Worm (Caenorhabditis elegans): ENCODE measurements around the gene abhd-12.

The abhd-12 gene

DNA sequence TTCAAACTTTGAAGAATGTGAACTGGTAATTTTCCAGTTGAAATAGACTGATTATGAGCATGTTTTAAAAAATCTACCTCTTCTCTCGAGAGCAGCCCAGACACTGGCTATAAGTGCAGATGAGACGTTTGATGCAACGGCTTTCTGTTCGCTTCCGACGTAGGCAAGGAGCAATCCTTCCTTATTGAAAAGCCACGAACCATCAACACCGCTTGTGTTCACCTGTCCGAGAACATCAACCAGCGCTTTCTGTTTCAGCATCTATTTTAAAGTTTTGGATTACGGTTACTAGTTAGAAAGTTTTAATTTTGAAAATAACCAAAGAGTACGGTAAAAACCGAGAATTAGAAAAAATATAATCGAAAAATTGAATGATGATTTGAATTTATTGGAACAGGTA is 27.2 kb downstream of the abhd-12 start, which contains the start of gene lmtr-2:
Gene lmtr-2 (minus strand): TSS at position 261 of the 400 bp plus-strand sequence.
- no peak for TF ChIP-seq dao-5 (tag; optimal IDR thresholded peaks at IDR 0.05)
- TF ChIP-seq him-1 (tag; optimal IDR thresholded peaks at IDR 0.05), result no peak
- TF ChIP-seq W03F9.2 (tag; optimal IDR thresholded peaks at IDR 0.05), result no peak

DNA sequence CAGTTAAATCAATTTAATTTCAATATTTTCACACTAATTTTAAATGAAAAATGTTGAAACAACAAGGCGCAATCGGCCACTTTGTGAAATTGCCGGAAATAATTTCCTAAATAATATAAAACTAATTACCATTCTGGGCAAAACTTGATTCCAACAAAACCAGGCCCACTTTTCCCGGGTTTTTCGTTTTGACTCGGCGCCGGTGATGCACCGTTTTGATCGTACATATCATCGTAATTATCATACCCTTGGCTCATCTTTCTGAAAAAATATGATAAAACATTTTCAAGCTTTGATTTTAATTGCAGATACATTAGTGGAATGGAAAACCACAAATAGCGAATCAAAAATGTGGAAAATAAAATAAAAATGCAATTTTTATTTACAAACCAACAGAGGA is 28.4 kb downstream of the abhd-12 start, which contains the start of gene rpb-9:
Gene rpb-9 (minus strand): TSS at position 314 of the 400 bp plus-strand sequence.
- TF ChIP-seq W03F9.2 (tag; optimal IDR thresholded peaks at IDR 0.05), result no peak
- no peak for TF ChIP-seq him-1 (tag; optimal IDR thresholded peaks at IDR 0.05)
- TF ChIP-seq dao-5 (tag; optimal IDR thresholded peaks at IDR 0.05), result no peak

DNA sequence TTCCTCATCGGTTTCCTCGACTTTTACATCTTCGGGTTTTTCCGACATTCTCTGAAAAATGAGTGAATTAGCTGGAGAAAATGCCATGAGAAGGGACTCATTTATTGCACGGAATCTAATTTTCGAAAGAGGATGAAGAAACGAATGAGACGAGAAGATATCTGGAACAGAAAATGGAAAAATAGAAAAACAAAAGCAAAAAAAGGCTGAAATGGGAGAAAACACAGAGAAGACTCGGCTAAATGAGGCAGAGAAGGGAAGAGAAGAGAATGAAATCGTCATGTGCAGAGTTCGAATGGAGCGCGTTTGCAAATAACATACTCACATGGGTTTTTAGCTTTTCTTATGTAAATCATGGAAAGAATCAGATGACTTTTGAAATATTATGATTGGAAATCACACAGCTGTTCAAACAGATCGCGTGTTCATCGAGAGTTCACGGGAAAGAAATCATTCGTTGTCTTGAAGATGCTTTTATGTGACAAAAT is 30.3 kb downstream of the abhd-12 start, which contains the start of gene Y97E10AR.6:
Gene Y97E10AR.6 (minus strand): TSS at position 51 of the 488 bp plus-strand sequence.
- TF ChIP-seq W03F9.2 (tag; optimal IDR thresholded peaks at IDR 0.05) (peak; percentile 25), him-1 (tag; optimal IDR thresholded peaks at IDR 0.05) (no peak)

DNA sequence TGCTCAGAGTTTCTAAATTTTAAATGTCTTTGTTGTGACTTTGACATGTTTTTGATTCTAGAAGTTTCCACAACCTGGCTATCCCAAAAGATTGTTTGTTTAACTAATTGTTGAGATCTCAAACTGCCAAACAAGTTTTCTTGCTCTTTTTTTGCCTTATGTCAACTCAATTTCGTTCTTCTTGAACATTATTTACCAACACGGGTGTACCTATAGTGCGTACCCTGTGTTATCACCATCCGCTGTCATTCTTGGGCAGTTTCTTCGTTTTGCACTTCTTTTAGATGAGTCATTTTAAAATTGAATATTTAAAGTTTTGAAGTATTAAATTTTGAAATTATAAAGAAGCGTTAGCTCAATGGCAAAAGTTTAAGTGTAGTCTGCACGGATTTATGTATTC is 33.2 kb downstream of the abhd-12 start, which contains the start of gene sptl-2:
Gene sptl-2 (plus strand): TSS at position 280 of the 400 bp plus-strand sequence.
- TF ChIP-seq dao-5 (tag; optimal IDR thresholded peaks at IDR 0.05) (no peak), W03F9.2 (tag; optimal IDR thresholded peaks at IDR 0.05) (no peak), him-1 (tag; optimal IDR thresholded peaks at IDR 0.05) (no peak)

DNA sequence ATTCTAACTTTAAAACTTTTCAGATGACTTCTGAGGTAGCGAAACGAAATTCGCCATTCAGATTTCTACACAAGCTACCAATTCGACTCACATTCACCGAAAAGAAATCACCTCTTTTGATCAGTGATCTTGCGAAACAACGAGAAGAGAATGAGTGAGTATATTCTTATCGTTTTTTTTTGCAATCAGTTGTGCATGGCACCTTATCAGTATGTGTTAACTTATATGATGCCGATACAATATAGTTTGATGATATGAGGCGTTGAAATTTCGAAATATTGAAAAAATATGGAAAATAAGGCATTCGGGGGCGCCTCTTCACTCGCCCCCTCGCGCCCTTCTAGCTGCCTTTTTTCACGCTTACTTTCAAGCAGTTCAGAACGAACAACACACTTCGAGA is 34.2 kb downstream of the abhd-12 start:
- TF ChIP-seq dao-5 (tag; optimal IDR thresholded peaks at IDR 0.05) (no peak), him-1 (tag; optimal IDR thresholded peaks at IDR 0.05) (no peak), W03F9.2 (tag; optimal IDR thresholded peaks at IDR 0.05) (no peak)

DNA sequence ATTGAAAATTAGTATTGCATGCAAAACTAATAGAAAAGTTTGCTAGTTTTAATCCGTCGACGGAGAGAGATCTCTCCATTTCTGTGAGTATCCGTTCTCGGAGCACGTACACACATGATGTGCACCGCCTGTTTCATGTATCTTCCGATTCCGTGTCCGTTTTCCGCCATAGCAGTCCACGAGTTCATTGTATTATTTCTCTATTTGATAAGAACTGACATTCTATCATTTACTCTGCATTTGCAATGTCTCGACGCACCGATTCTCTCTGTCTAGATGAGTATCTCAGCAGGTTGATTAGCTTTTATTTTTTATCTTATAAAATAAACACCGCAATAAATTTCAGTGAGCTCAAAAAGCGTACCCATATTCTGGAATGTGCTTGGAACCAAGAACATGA is 35.2 kb downstream of the abhd-12 start:
- TF ChIP-seq dao-5 (tag; optimal IDR thresholded peaks at IDR 0.05) (no peak), W03F9.2 (tag; optimal IDR thresholded peaks at IDR 0.05) (no peak), him-1 (tag; optimal IDR thresholded peaks at IDR 0.05) (no peak)

DNA sequence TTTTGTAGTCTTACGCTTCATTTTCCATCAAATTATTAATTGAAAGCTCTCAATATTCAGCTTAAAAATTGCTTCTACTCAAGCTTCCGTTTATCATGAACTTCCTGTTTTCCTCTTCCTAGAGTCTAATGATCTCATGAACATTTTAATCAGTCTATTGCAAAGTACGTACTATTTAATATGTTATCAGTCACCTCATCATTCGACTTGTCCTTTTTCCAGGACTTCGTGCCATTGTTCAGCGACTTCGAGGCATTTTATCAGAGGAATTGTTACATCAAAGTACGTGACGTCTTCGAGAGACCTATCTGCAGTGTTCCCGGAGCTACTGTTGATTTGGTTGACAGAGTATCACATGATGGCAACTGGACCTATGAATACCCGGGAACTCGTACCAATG is 36.1 kb downstream of the abhd-12 start:
- TF ChIP-seq him-1 (tag; optimal IDR thresholded peaks at IDR 0.05) (no peak), dao-5 (tag; optimal IDR thresholded peaks at IDR 0.05) (no peak), W03F9.2 (tag; optimal IDR thresholded peaks at IDR 0.05) (no peak)

DNA sequence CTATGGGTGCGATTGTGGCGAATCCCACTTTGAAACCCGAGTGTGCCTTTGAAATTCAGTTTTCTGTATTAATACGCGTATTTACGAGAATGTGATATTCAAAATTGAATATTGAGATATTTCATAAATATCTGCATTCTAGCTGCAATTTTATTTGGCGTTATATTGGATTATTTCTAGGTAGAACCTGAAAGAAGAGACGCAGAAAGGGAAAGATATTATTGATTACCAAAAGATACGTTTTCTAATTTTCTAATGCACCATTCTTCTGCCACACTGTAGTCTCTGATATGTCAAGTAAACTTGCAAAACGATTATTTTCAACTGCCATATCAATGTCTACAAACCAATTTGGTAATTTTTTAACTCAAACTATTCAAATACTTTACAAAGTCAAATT is 38.4 kb downstream of the abhd-12 start, which contains the start of gene ech-3:
Gene ech-3 (plus strand): TSS at position 178 of the 400 bp plus-strand sequence.
- TF ChIP-seq dao-5 (tag; optimal IDR thresholded peaks at IDR 0.05) (no peak), him-1 (tag; optimal IDR thresholded peaks at IDR 0.05) (no peak), W03F9.2 (tag; optimal IDR thresholded peaks at IDR 0.05) (no peak)

DNA sequence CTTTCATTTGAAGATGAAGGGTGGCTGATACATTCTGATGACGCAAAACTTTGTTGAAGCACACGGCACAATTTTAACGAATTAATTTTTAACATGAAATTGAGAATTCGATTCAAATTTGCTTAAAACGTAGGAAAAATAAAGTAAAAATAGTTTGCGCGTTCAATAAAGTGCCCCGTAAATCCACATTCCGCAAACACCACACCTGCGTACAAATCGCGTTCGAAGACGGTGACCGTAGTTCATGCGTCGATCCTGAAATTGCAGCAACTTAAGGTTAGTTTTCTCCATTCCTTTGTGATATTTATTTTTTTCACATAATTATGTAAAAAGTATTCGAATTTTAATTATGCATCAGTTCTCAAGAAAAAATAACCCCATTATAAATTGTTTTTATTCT is 41.1 kb downstream of the abhd-12 start, which contains the start of gene F43H9.3:
Gene F43H9.3 (minus strand): TSS at position 189 of the 400 bp plus-strand sequence.
- TF ChIP-seq him-1 (tag; optimal IDR thresholded peaks at IDR 0.05), result no peak

DNA sequence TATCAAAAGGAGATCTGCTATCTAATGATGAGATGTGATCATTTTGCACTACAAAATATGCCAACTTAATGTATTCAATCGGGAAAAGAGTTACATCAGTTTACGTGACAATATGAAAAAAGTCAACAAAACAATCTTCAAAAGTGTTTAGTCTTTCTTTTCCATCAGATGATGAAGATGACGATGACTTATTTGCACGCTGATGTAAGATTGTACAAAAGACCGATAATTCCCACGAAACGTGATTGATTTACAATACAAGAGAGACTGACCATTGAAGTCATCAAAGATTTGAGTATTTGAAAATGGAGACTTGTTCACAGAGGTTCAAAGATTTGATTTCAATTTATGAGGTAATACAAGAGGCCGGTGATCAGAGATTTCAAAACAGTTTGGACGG is 41.6 kb downstream of the abhd-12 start:
- no peak for TF ChIP-seq W03F9.2 (tag; optimal IDR thresholded peaks at IDR 0.05)
- TF ChIP-seq dao-5 (tag; optimal IDR thresholded peaks at IDR 0.05), result no peak
- no peak for TF ChIP-seq him-1 (tag; optimal IDR thresholded peaks at IDR 0.05)

DNA sequence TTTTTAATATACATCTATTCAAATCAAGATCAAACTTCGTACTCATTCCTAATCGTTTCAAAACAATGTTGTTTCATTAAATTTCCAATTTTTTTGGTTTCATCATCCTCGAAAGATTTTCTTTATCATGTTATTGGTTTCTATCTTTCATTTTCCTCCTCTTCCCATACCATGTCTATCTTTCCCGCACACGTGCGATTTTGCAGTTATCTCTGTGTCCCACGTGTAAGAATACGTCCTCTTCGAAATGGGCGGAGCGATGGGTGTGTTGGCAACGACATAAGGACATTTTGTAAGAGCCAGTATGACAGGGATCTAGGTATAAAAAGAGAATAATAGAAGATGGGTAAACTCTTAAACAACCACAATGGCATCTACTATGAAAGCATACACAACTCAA is 42.7 kb downstream of the abhd-12 start, which contains the start of gene F43H9.4:
Gene F43H9.4 (plus strand): TSS at position 366 of the 400 bp plus-strand sequence.
- no peak for TF ChIP-seq dao-5 (tag; optimal IDR thresholded peaks at IDR 0.05)

DNA sequence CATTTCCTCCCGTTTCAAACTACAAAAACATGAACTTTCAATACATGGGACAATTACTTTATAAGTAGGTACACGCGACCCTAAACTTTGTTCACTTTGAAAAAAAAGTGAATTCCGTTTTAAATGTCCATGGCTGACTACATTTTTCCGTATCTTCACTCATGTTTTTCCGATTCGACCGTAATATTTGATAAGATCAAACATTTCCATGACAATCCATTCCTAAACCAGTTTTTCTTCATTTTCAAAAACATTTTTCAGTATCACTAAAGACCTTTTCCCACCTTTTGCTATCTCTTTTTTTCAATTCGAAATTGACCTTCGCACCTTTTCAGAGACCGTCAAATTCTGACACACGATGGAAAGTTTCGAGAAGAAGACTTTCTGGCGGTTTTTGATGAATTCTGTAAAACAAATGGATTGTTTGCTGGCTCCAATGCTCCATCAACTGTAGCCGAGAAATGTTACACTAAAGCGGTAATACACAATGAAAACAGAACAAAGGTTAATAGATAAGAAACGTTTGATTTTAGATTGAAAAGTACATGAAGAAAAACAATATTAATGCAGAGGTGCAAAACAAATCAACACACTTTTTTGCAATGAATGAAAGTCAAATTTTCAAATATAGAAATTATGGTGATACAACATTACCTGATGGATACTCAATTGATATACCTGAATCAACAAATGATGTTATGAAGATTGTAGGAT is 43.9 kb downstream of the abhd-12 start:
- TF ChIP-seq W03F9.2 (tag; optimal IDR thresholded peaks at IDR 0.05) (no peak), dao-5 (tag; optimal IDR thresholded peaks at IDR 0.05) (no peak), him-1 (tag; optimal IDR thresholded peaks at IDR 0.05) (no peak)

DNA sequence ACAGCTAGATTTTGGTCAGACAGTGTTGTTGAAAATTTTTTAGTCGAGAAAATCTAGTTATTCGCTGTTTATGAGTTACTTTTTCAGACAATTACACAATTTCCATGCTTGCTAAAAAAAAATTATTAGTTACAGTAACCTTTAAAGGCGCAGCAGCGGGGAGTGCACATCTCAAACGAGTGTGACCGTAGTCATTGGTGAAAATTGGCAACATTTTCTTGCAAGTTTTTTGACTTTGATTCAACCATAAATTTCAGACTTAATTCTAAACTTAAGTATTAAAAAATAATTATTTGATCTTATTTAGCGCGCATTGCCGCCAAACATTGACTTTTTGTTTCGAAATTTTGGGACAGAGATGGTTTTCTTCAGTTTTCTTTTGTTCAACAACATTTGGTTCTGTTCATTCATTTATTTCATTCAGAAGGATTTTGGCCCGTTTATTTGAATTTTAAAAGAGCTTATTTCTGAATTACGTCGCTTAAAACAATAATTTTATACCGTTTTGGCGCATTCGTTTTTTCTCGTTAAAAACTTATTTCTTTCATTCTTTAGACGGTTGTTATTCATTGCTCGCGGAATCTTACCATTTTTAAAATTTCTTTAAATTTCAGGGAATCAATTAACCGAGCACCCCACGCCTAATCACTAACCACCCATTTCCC is 45.3 kb downstream of the abhd-12 start, which contains the start of gene oma-2:
Gene oma-2 (plus strand): TSS at position 615 of the 665 bp plus-strand sequence.
- TF ChIP-seq him-1 (tag; optimal IDR thresholded peaks at IDR 0.05) (no peak), dao-5 (tag; optimal IDR thresholded peaks at IDR 0.05) (no peak), W03F9.2 (tag; optimal IDR thresholded peaks at IDR 0.05) (no peak)

DNA sequence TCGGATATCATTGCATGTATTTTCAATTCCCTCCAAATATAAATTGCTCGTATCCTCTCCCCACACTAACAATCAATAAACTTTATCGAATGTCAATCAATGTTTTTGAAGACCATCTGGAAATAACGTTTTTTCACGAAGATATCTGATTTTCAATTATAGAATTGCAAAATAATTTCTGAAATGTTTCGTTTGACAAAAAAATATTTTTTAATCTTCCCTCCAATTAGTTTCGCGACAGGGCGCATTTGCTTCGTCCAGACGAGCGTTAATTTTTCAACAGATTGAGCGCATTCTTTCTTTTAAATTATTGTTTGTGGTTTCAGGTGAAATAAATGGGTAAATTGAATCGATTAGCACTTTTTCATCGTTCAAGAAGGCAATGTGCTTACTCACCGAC is 47.4 kb downstream of the abhd-12 start, which contains the start of gene vars-1:
Gene vars-1 (plus strand): TSS at position 291 of the 400 bp plus-strand sequence.
- TF ChIP-seq him-1 (tag; optimal IDR thresholded peaks at IDR 0.05) (no peak), dao-5 (tag; optimal IDR thresholded peaks at IDR 0.05) (no peak), W03F9.2 (tag; optimal IDR thresholded peaks at IDR 0.05) (no peak)

Data from whole organism, L4/young adult.